Fruit fly (Drosophila melanogaster): Measurements from ENCODE around the gene Inx6.

The Inx6 gene

dm6 chrX:20251586-20252160 lies 17.9 kb downstream of the Inx6 start:
- TF ChIP-seq psq (GFP tag; optimal IDR thresholded peaks at IDR 0.05): no peak
- no peak for TF ChIP-seq jim (GFP tag; optimal IDR thresholded peaks at IDR 0.05)
- TF ChIP-seq brk (GFP tag; optimal IDR thresholded peaks at IDR 0.05): no peak
- peak; percentile 35 for TF ChIP-seq N (GFP tag; optimal IDR thresholded peaks at IDR 0.05)
- TF ChIP-seq br (GFP tag; optimal IDR thresholded peaks at IDR 0.05): no peak
- no peak for TF ChIP-seq fru (GFP tag; optimal IDR thresholded peaks at IDR 0.05)
- no peak for TF ChIP-seq sv (GFP tag; optimal IDR thresholded peaks at IDR 0.05)
- peak; percentile 5 for TF ChIP-seq Jra (GFP tag; optimal IDR thresholded peaks at IDR 0.05)
- TF ChIP-seq Hr83 (GFP tag; optimal IDR thresholded peaks at IDR 0.05; ENCODE audit: poor library complexity, severe bottlenecking): no peak

DNA sequence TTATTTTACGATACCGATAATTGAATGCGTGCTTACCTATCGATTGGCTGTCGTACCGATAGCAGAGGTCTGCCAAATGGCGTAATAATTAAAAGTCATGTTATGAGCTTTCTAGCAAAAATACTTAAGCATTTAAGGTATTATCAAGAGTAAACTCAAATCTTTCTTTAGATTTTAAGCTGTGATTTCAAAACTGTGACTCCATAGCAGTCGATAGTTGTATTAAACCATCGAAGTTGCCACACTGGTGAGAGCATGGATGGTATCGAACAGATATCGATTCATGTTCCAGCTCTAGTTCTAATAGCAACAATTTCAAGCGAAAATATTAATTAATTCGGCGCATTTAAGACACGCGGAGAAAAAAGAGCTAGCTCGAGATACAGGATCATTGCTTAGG lies 18.5 kb downstream of the Inx6 start, which contains the start of the genes CG17068 and Rab10:
CG17068 (minus strand) TSS at position 25 of the 400 bp plus-strand sequence.
Rab10 (plus strand) TSS at position 270 of the 400 bp plus-strand sequence.
- no peak for TF ChIP-seq br (GFP tag; optimal IDR thresholded peaks at IDR 0.05)
- TF ChIP-seq dmrt93B (GFP tag; optimal IDR thresholded peaks at IDR 0.05): no peak
- TF ChIP-seq Rel (GFP tag; optimal IDR thresholded peaks at IDR 0.05): no peak
- TF ChIP-seq Rel (tag; optimal IDR thresholded peaks at IDR 0.05): peak; percentile 14
- no peak for TF ChIP-seq Hnf4 (GFP tag; optimal IDR thresholded peaks at IDR 0.05)
- peak; percentile 12 for TF ChIP-seq Myc (optimal IDR thresholded peaks at IDR 0.05)
- peak in 1 of 2 experiments; percentile 7 for TF ChIP-seq foxo (GFP tag; optimal IDR thresholded peaks at IDR 0.05)
- no peak for TF ChIP-seq Sp1 (GFP tag; optimal IDR thresholded peaks at IDR 0.05)
- TF ChIP-seq woc (GFP tag; optimal IDR thresholded peaks at IDR 0.05): no peak
- peak; percentile 19 for TF ChIP-seq h (GFP tag; optimal IDR thresholded peaks at IDR 0.05)

DNA sequence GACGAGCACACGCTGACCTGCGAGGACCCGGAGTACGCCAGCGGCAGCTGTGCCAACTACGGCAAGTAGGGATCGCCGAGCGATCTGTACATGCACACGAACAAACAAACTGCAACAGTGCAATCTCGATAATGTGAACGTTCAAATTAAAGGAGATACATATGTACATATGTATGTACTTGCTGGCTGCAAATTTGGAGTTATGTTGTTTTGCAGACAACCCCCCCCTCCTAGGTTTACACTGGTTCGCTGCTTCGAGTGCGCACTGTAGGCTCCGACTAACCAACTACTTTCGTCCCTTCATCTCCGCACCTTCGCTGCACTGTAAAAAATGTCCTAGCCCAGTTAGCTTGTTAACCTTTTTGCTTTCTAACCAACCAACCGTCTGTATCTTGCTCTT lies 21.9 kb downstream of the Inx6 start:
- TF ChIP-seq CG32264 (GFP tag; optimal IDR thresholded peaks at IDR 0.05): no peak
- no peak for TF ChIP-seq Jra (GFP tag; optimal IDR thresholded peaks at IDR 0.05)
- TF ChIP-seq psq (GFP tag; optimal IDR thresholded peaks at IDR 0.05): no peak
- TF ChIP-seq foxo (GFP tag; optimal IDR thresholded peaks at IDR 0.05): peak in 1 of 2 experiments; percentile 28
- no peak for TF ChIP-seq woc (GFP tag; optimal IDR thresholded peaks at IDR 0.05)
- no peak for TF ChIP-seq Vsx2 (GFP tag; optimal IDR thresholded peaks at IDR 0.05; ENCODE audit: partially characterized antibody)
- peak; percentile 20 for TF ChIP-seq h (GFP tag; optimal IDR thresholded peaks at IDR 0.05)
- no peak for TF ChIP-seq Rel (GFP tag; optimal IDR thresholded peaks at IDR 0.05)
- TF ChIP-seq Rel (tag; optimal IDR thresholded peaks at IDR 0.05): no peak
- TF ChIP-seq Hr83 (GFP tag; optimal IDR thresholded peaks at IDR 0.05; ENCODE audit: poor library complexity, severe bottlenecking): no peak
- TF ChIP-seq GATAd (GFP tag; optimal IDR thresholded peaks at IDR 0.05): no peak
- no peak for TF ChIP-seq Myc (optimal IDR thresholded peaks at IDR 0.05)
- peak; percentile 43 for TF ChIP-seq HLH106 (tag; optimal IDR thresholded peaks at IDR 0.05)
- peak; percentile 2 for TF ChIP-seq OdsH (GFP tag; optimal IDR thresholded peaks at IDR 0.05)
- peak; percentile 18 for TF ChIP-seq fru (GFP tag; optimal IDR thresholded peaks at IDR 0.05)
- peak; percentile 10 for TF ChIP-seq rgr (GFP tag; optimal IDR thresholded peaks at IDR 0.05)
- TF ChIP-seq Abd-B (GFP tag; optimal IDR thresholded peaks at IDR 0.05): no peak
- no peak for TF ChIP-seq br (GFP tag; optimal IDR thresholded peaks at IDR 0.05)
- TF ChIP-seq dl (GFP tag; optimal IDR thresholded peaks at IDR 0.05; ENCODE audit: insufficient read depth in 1 of 2, partially characterized antibody in 2 of 2): no peak
- TF ChIP-seq CG9705 (GFP tag; optimal IDR thresholded peaks at IDR 0.05): no peak
- no peak for TF ChIP-seq CrebA (GFP tag; optimal IDR thresholded peaks at IDR 0.05; ENCODE audit: borderline replicate concordance)
- TF ChIP-seq dmrt93B (GFP tag; optimal IDR thresholded peaks at IDR 0.05): no peak
- TF ChIP-seq Dfd (GFP tag; optimal IDR thresholded peaks at IDR 0.05): no peak
- TF ChIP-seq dsf (GFP tag; optimal IDR thresholded peaks at IDR 0.05; ENCODE audit: borderline replicate concordance): no peak
- peak; percentile 16 for TF ChIP-seq ey (GFP tag; optimal IDR thresholded peaks at IDR 0.05)
- TF ChIP-seq brk (GFP tag; optimal IDR thresholded peaks at IDR 0.05): no peak
- TF ChIP-seq Dif (GFP tag; optimal IDR thresholded peaks at IDR 0.05; ENCODE audit: partially characterized antibody): no peak
- no peak for TF ChIP-seq Mio (GFP tag; optimal IDR thresholded peaks at IDR 0.05)
- no peak for TF ChIP-seq Sp1 (GFP tag; optimal IDR thresholded peaks at IDR 0.05)
- TF ChIP-seq Hr78 (GFP tag; optimal IDR thresholded peaks at IDR 0.05): no peak
- TF ChIP-seq sv (GFP tag; optimal IDR thresholded peaks at IDR 0.05): no peak
- no peak for TF ChIP-seq Hnf4 (GFP tag; optimal IDR thresholded peaks at IDR 0.05)
- TF ChIP-seq tai (GFP tag; optimal IDR thresholded peaks at IDR 0.05): no peak
- TF ChIP-seq N (GFP tag; optimal IDR thresholded peaks at IDR 0.05): no peak
- no peak for TF ChIP-seq sage (GFP tag; optimal IDR thresholded peaks at IDR 0.05)
- TF ChIP-seq pan (optimal IDR thresholded peaks at IDR 0.05): no peak
- TF ChIP-seq usp (GFP tag; optimal IDR thresholded peaks at IDR 0.05): no peak
- no peak for TF ChIP-seq jim (GFP tag; optimal IDR thresholded peaks at IDR 0.05)
- TF ChIP-seq lola (GFP tag; optimal IDR thresholded peaks at IDR 0.05): no peak

Measured in whole organism, wandering third instar larva.